Worm (Caenorhabditis elegans) whole organism, L1 larva: ENCODE results near the gene srz-23.

ENCODE experiments used
- C16A3.4 ChIP-seq: fragments of 150-350 bp; optimal IDR thresholded peaks from 2 replicates; lab custom pipeline; 2014; ENCODE audit warnings: missing biosample characterization, missing genetic modification characterization
- C34B4.2 ChIP-seq: sonication (generic microtip); optimal IDR thresholded peaks from 2 replicates; lab custom pipeline; 2017; ENCODE audit warnings: mild to moderate bottlenecking, missing genetic modification characterization, missing compliant biosample characterization
- aha-1 ChIP-seq: fragments of 150-350 bp; optimal IDR thresholded peaks from 2 replicates; lab custom pipeline; 2014; ENCODE audit warnings: missing biosample characterization, missing genetic modification characterization
- alr-1 ChIP-seq: fragments of 200-800 bp; sonication (Bioruptor generic); optimal IDR thresholded peaks from 2 replicates; lab custom pipeline; 2018; ENCODE audit warnings: borderline replicate concordance, mild to moderate bottlenecking, missing genetic modification characterization, missing compliant biosample characterization
- blmp-1 ChIP-seq: fragments of 150-350 bp; optimal IDR thresholded peaks from 2 replicates; lab custom pipeline; 2014; ENCODE audit warnings: missing biosample characterization, missing genetic modification characterization
- ceh-82 ChIP-seq, 3 experiments: fragments of 150-350 bp in 1 of 3; sonication (generic microtip) in 2 of 3; optimal IDR thresholded peaks; 2 replicates each; lab custom pipeline; 2014 to 2017; ENCODE audit warnings: missing biosample characterization in 3 of 3, missing genetic modification characterization in 3 of 3
- ceh-88 ChIP-seq: fragments of 200-800 bp; sonication (Bioruptor generic); IDR thresholded peaks from 2 replicates; pipeline ENCODE4 v1.3.6; 2022; ENCODE audit warnings: missing genetic modification characterization, missing compliant biosample characterization
- efl-1 ChIP-seq, 4 experiments: fragments of 150-350 bp; optimal IDR thresholded peaks in 3 of 4; peaks in 1 of 4; 1 replicate in 1 of 4; 2 replicates in 3 of 4; lab custom pipeline; 2014; ENCODE audit warnings: missing biosample characterization in 2 of 4, missing genetic modification characterization in 2 of 4, missing genetic modification reagents in 2 of 4
- ets-5 ChIP-seq: fragments of 200-800 bp; sonication (Bioruptor generic); IDR thresholded peaks from 2 replicates; pipeline ENCODE4 v1.3.6; 2022; ENCODE audit warnings: missing genetic modification characterization, missing compliant biosample characterization
- grh-1 ChIP-seq: fragments of 200-800 bp; sonication (Bioruptor generic); IDR thresholded peaks from 2 replicates; pipeline ENCODE4 v1.3.6; 2022; ENCODE audit warnings: missing genetic modification reagents, missing genetic modification characterization, missing compliant biosample characterization
- hpl-2 ChIP-seq: fragments of 150-350 bp; optimal IDR thresholded peaks from 2 replicates; lab custom pipeline; 2014; ENCODE audit warnings: missing biosample characterization, missing genetic modification reagents, missing genetic modification characterization
- isw-1 ChIP-seq: fragments of 200-800 bp; sonication (Bioruptor generic); IDR thresholded peaks from 2 replicates; pipeline ENCODE4 v1.3.6; 2022; ENCODE audit warnings: missing genetic modification characterization, missing compliant biosample characterization
- jun-1 ChIP-seq: fragments of 150-350 bp; optimal IDR thresholded peaks from 2 replicates; lab custom pipeline; 2014; ENCODE audit warnings: missing biosample characterization, missing genetic modification reagents, missing genetic modification characterization
- lin-13 ChIP-seq: fragments of 150-350 bp; optimal IDR thresholded peaks from 2 replicates; lab custom pipeline; 2014; ENCODE audit warnings: missing biosample characterization, missing genetic modification reagents, missing genetic modification characterization
- lin-14 ChIP-seq: fragments of 200-800 bp; sonication (Bioruptor generic); optimal IDR thresholded peaks from 2 replicates; lab custom pipeline; 2018; ENCODE audit warnings: mild to moderate bottlenecking, missing genetic modification characterization, moderate library complexity, missing compliant biosample characterization
- mab-9 ChIP-seq: fragments of 200-800 bp; sonication (Bioruptor generic); IDR thresholded peaks from 2 replicates; pipeline ENCODE4 v1.3.6; 2022; ENCODE audit warnings: missing genetic modification reagents, missing genetic modification characterization, missing compliant biosample characterization
- nhr-19 ChIP-seq: fragments of 200-800 bp; sonication (Bioruptor generic); conservative IDR thresholded peaks from 2 replicates; pipeline ENCODE4 v1.3.6; 2022; ENCODE audit warnings: missing genetic modification characterization, missing compliant biosample characterization
- nhr-20 ChIP-seq: sonication (generic microtip); optimal IDR thresholded peaks from 2 replicates; lab custom pipeline; 2016; ENCODE audit warnings: mild to moderate bottlenecking, missing genetic modification characterization, missing compliant biosample characterization
- nhr-85 ChIP-seq: sonication (generic microtip); peaks from one replicate; lab custom pipeline; 2016; ENCODE audit warnings: missing genetic modification characterization, inconsistent platforms, missing compliant biosample characterization
- pax-3 ChIP-seq: fragments of 200-800 bp; sonication (Bioruptor generic); optimal IDR thresholded peaks from 2 replicates; lab custom pipeline; 2018; ENCODE audit warnings: mild to moderate bottlenecking, missing genetic modification characterization, moderate library complexity, missing compliant biosample characterization
- rnt-1 ChIP-seq: sonication (generic microtip); optimal IDR thresholded peaks from 2 replicates; lab custom pipeline; 2016; ENCODE audit warnings: mild to moderate bottlenecking, missing genetic modification characterization, moderate library complexity, missing compliant biosample characterization
- snpc-4 ChIP-seq: fragments of 150-350 bp; optimal IDR thresholded peaks from 2 replicates; lab custom pipeline; 2014; ENCODE audit warnings: missing biosample characterization, missing genetic modification characterization
- sup-37 ChIP-seq: fragments of 200-800 bp; sonication (Bioruptor generic); optimal IDR thresholded peaks from 2 replicates; lab custom pipeline; 2018; ENCODE audit warnings: mild to moderate bottlenecking, missing genetic modification characterization, missing compliant biosample characterization
- swsn-7 ChIP-seq: sonication (generic microtip); optimal IDR thresholded peaks from 2 replicates; lab custom pipeline; 2016; ENCODE audit warnings: missing genetic modification characterization, missing compliant biosample characterization
- tbx-2 ChIP-seq: sonication (generic microtip); optimal IDR thresholded peaks from 2 replicates; lab custom pipeline; 2016; ENCODE audit warnings: missing genetic modification characterization, missing compliant biosample characterization
- tlp-1 ChIP-seq: fragments of 150-350 bp; optimal IDR thresholded peaks from 2 replicates; lab custom pipeline; 2014; ENCODE audit warnings: missing biosample characterization, missing genetic modification characterization
- unc-130 ChIP-seq: fragments of 150-350 bp; optimal IDR thresholded peaks from 2 replicates; lab custom pipeline; 2017; ENCODE audit warnings: missing biosample characterization, missing genetic modification characterization, inconsistent platforms
- unc-86 ChIP-seq: sonication (generic microtip); optimal IDR thresholded peaks from 2 replicates; lab custom pipeline; 2016; ENCODE audit warnings: missing genetic modification characterization, missing compliant biosample characterization
- unc-98 ChIP-seq: fragments of 200-800 bp; sonication (Bioruptor generic); IDR thresholded peaks from 2 replicates; pipeline ENCODE4 v1.3.6; 2022; ENCODE audit warnings: missing genetic modification characterization, missing compliant biosample characterization
- zip-4 ChIP-seq: fragments of 200-800 bp; sonication (Bioruptor generic); optimal IDR thresholded peaks from 2 replicates; lab custom pipeline; 2018; ENCODE audit warnings: mild to moderate bottlenecking, missing genetic modification characterization, moderate library complexity, missing compliant biosample characterization
- ztf-11 ChIP-seq, 2 experiments: sonication (generic microtip); optimal IDR thresholded peaks; 2 replicates each; lab custom pipeline; 2016 to 2017; ENCODE audit warnings: missing genetic modification characterization in 2 of 2, missing biosample characterization in 1 of 2, missing compliant biosample characterization in 1 of 2

The srz-23 gene

ce11 chrIV:3452516-3452915, 892 bp upstream of the srz-23 start:
- TF ChIP-seq lin-14 (GFP tag; lab: Kevin White, UChicago): no peak
- no peak for TF ChIP-seq ets-5
- TF ChIP-seq unc-98 (GFP tag; lab: Robert Waterston, UW): no peak
- TF ChIP-seq grh-1 (GFP tag; lab: Robert Waterston, UW): no peak
- no peak for TF ChIP-seq C34B4.2
- no peak for TF ChIP-seq rnt-1 (tag; lab: Kevin White, UChicago)
- no peak for TF ChIP-seq tbx-2 (tag; lab: Kevin White, UChicago)
- no peak for TF ChIP-seq jun-1 (tag; lab: Kevin White, UChicago)
- no peak for TF ChIP-seq lin-13 (GFP tag; lab: Kevin White, UChicago)
- TF ChIP-seq sup-37: no peak
- no peak for TF ChIP-seq pax-3
- TF ChIP-seq mab-9 (GFP tag; lab: Robert Waterston, UW): no peak
- TF ChIP-seq ceh-88: no peak

- TF ChIP-seq unc-86 (no peak), ceh-82 (tag; optimal IDR thresholded peaks at IDR 0.05; lab: Kevin White, UChicago) (no peak), blmp-1 (tag; lab: Kevin White, UChicago) (peak; percentile 21), efl-1 (optimal IDR thresholded peaks at IDR 0.05; lab: Kevin White, UChicago) (peak in 1 of 2 experiments; percentile 53), efl-1 (GFP tag; optimal IDR thresholded peaks at IDR 0.05 in 1 of 2; lab: Kevin White, UChicago) (no peak)
Measured at ce11 chrIV:3463254-3463653, 9.8 kb downstream of the srz-23 start, which contains the start of gene F58E2.4. F58E2.4 (plus strand) TSS chrIV:3463387.

ce11 chrIV:3467128-3467527, 13.7 kb downstream of the srz-23 start, which contains the start of gene F58E2.3:
F58E2.3 (plus strand) TSS chrIV:3467428.
- TF ChIP-seq efl-1 (optimal IDR thresholded peaks at IDR 0.05; lab: Kevin White, UChicago) (no peak), efl-1 (GFP tag; optimal IDR thresholded peaks at IDR 0.05 in 1 of 2; lab: Kevin White, UChicago) (no peak)

ce11 chrIV:3467751-3468150, 14.3 kb downstream of the srz-23 start:
- TF ChIP-seq snpc-4 (no peak), swsn-7 (tag; lab: Kevin White, UChicago) (no peak), aha-1 (tag; lab: Kevin White, UChicago) (no peak), unc-98 (GFP tag; lab: Robert Waterston, UW) (no peak), ztf-11 (tag; optimal IDR thresholded peaks at IDR 0.05; lab: Kevin White, UChicago) (no peak), ceh-82 (tag; optimal IDR thresholded peaks at IDR 0.05; lab: Kevin White, UChicago) (no peak), nhr-19 (GFP tag; lab: Robert Waterston, UW) (no peak), zip-4 (GFP tag; lab: Kevin White, UChicago) (no peak), C16A3.4 (no peak), hpl-2 (no peak), tlp-1 (tag; lab: Kevin White, UChicago) (no peak)
- TF ChIP-seq, all 84 proteins: peak for 0

ce11 chrIV:3469742-3470141, 16.3 kb downstream of the srz-23 start, which contains the start of gene F58E2.2:
F58E2.2 (plus strand) TSS chrIV:3470042.
- TF ChIP-seq nhr-20 (tag; lab: Kevin White, UChicago): no peak
- peak; percentile 0 for TF ChIP-seq nhr-85 (tag; lab: Kevin White, UChicago)
- TF ChIP-seq, all 84 proteins: peak for 1

- TF ChIP-seq alr-1 (tag; lab: Kevin White, UChicago) (no peak), unc-98 (GFP tag; lab: Robert Waterston, UW) (no peak), rnt-1 (tag; lab: Kevin White, UChicago) (no peak), unc-130 (tag; lab: Kevin White, UChicago) (no peak), isw-1 (GFP tag; lab: Robert Waterston, UW) (no peak), snpc-4 (no peak)
Measured at ce11 chrIV:3477124-3477523, 23.7 kb downstream of the srz-23 start, which contains the start of gene srz-69. srz-69 (minus strand) TSS chrIV:3477224.
